Fruit fly (Drosophila melanogaster): ENCODE data around the gene CG45122.

Gene CG45122

dm6 chr3R:13018284-13018900 lies 25.6 kb upstream of the CG45122 start:
- no peak for TF ChIP-seq nerfin-1 (tag; optimal IDR thresholded peaks at IDR 0.05)
- no peak for TF ChIP-seq z (GFP tag; IDR thresholded peaks at IDR 0.05)
- TF ChIP-seq CG10147 (GFP tag; optimal IDR thresholded peaks at IDR 0.05): no peak
- TF ChIP-seq CG12219 (GFP tag; optimal IDR thresholded peaks at IDR 0.05): no peak
- no peak for TF ChIP-seq CG31224 (GFP tag; IDR thresholded peaks at IDR 0.05)
- TF ChIP-seq pzg (GFP tag; optimal IDR thresholded peaks at IDR 0.05): no peak
- TF ChIP-seq cato (GFP tag; optimal IDR thresholded peaks at IDR 0.05; ENCODE audit: borderline replicate concordance): no peak
- TF ChIP-seq Lhr (GFP tag; optimal IDR thresholded peaks at IDR 0.05): no peak
- TF ChIP-seq ind (GFP tag; optimal IDR thresholded peaks at IDR 0.05): no peak
- TF ChIP-seq CG10543 (GFP tag; optimal IDR thresholded peaks at IDR 0.05): peak; percentile 69
- TF ChIP-seq exex (tag; optimal IDR thresholded peaks at IDR 0.05): peak; percentile 90
- no peak for TF ChIP-seq Awh (GFP tag; IDR thresholded peaks at IDR 0.05)
- no peak for TF ChIP-seq sna (GFP tag; IDR thresholded peaks at IDR 0.05; ENCODE audit: partially characterized antibody)
- peak; percentile 7 for TF ChIP-seq ftz-f1 (GFP tag; optimal IDR thresholded peaks at IDR 0.05)
- TF ChIP-seq CG1603 (tag; optimal IDR thresholded peaks at IDR 0.05): no peak
- no peak for TF ChIP-seq tll (GFP tag; optimal IDR thresholded peaks at IDR 0.05)
- TF ChIP-seq crol (GFP tag; IDR thresholded peaks at IDR 0.05): peak; percentile 21; the same call in 1 of the 2 replicates
- TF ChIP-seq CG8290 (GFP tag; optimal IDR thresholded peaks at IDR 0.05): no peak
- TF ChIP-seq CG8290 (tag; optimal IDR thresholded peaks at IDR 0.05): no peak
- no peak for TF ChIP-seq CG11723 (GFP tag; optimal IDR thresholded peaks at IDR 0.05)
- TF ChIP-seq slbo (GFP tag; IDR thresholded peaks at IDR 0.05): 0 out of 2 replicates have a peak, but pooled peaks have one; percentile 12
- TF ChIP-seq CG15479 (GFP tag; optimal IDR thresholded peaks at IDR 0.05): peak; percentile 35
- TF ChIP-seq E2f1 (GFP tag; IDR thresholded peaks at IDR 0.05): no peak
- TF ChIP-seq CG5245 (GFP tag; optimal IDR thresholded peaks at IDR 0.05): no peak
- TF ChIP-seq sug (tag; optimal IDR thresholded peaks at IDR 0.05): peak; percentile 94
- TF ChIP-seq CG4617 (GFP tag; optimal IDR thresholded peaks at IDR 0.05; ENCODE audit: borderline replicate concordance): no peak
- no peak for TF ChIP-seq zen2 (GFP tag; IDR thresholded peaks at IDR 0.05; ENCODE audit: partially characterized antibody)
- TF ChIP-seq Hey (tag; optimal IDR thresholded peaks at IDR 0.05): peak; percentile 4
- peak; percentile 55 for TF ChIP-seq run (tag; optimal IDR thresholded peaks at IDR 0.05)
- TF ChIP-seq CG12391 (tag; optimal IDR thresholded peaks at IDR 0.05): no peak
- TF ChIP-seq slou (GFP tag; optimal IDR thresholded peaks at IDR 0.05): no peak
- TF ChIP-seq CG2712 (tag; optimal IDR thresholded peaks at IDR 0.05): no peak
- peak; percentile 20 for TF ChIP-seq CG7987 (GFP tag; optimal IDR thresholded peaks at IDR 0.05)
- TF ChIP-seq Hand (GFP tag; optimal IDR thresholded peaks at IDR 0.05): peak; percentile 1
- no peak for TF ChIP-seq ab (GFP tag; optimal IDR thresholded peaks at IDR 0.05)
- TF ChIP-seq Ptx1 (GFP tag; IDR thresholded peaks at IDR 0.05): no peak
- 0 out of 2 replicates have a peak, but pooled peaks have one; percentile 8 for TF ChIP-seq CG32532 (GFP tag; IDR thresholded peaks at IDR 0.05)
- peak; percentile 1 for TF ChIP-seq gro (GFP tag; optimal IDR thresholded peaks at IDR 0.05)
- TF ChIP-seq CG6175 (GFP tag; IDR thresholded peaks at IDR 0.05): peak; percentile 67; the same call in 2 of the 3 replicates
- TF ChIP-seq NK7.1 (GFP tag; optimal IDR thresholded peaks at IDR 0.05): no peak
- TF ChIP-seq Camta (GFP tag; optimal IDR thresholded peaks at IDR 0.05): no peak
- TF ChIP-seq ap (GFP tag; IDR thresholded peaks at IDR 0.05): no peak
- TF ChIP-seq pros (GFP tag; optimal IDR thresholded peaks at IDR 0.05): peak; percentile 40
- TF ChIP-seq hkb (optimal IDR thresholded peaks at IDR 0.05): no peak
- 0 out of 2 replicates have a peak, but pooled peaks have one; percentile 24 for TF ChIP-seq hkb (GFP tag; IDR thresholded peaks at IDR 0.05)
- TF ChIP-seq Sox102F (GFP tag; optimal IDR thresholded peaks at IDR 0.05): no peak
- no peak for TF ChIP-seq Mad (GFP tag; optimal IDR thresholded peaks at IDR 0.05)
- no peak for TF ChIP-seq ac (GFP tag; optimal IDR thresholded peaks at IDR 0.05)
- TF ChIP-seq zfh2 (GFP tag; optimal IDR thresholded peaks at IDR 0.05): no peak
- peak; percentile 28 for TF ChIP-seq HmgZ (tag; optimal IDR thresholded peaks at IDR 0.05)
